Worm (Caenorhabditis elegans) whole organism, L4/young adult: Measurements from ENCODE around the gene F59E11.5.

Source experiments
- W03F9.2 ChIP-seq: fragments of 150-350 bp; optimal IDR thresholded peaks from 2 replicates; lab custom pipeline; 2014; ENCODE audit warnings: missing biosample characterization, missing genetic modification characterization
- dao-5 ChIP-seq: sonication (generic microtip); optimal IDR thresholded peaks from 2 replicates; lab custom pipeline; 2016; ENCODE audit warnings: missing genotype, missing genetic modification characterization, moderate library complexity, missing compliant biosample characterization
- him-1 ChIP-seq: sonication (generic microtip); optimal IDR thresholded peaks from 2 replicates; lab custom pipeline; 2016; ENCODE audit warnings: missing genotype, missing genetic modification reagents, missing genetic modification characterization, missing compliant biosample characterization

DNA sequence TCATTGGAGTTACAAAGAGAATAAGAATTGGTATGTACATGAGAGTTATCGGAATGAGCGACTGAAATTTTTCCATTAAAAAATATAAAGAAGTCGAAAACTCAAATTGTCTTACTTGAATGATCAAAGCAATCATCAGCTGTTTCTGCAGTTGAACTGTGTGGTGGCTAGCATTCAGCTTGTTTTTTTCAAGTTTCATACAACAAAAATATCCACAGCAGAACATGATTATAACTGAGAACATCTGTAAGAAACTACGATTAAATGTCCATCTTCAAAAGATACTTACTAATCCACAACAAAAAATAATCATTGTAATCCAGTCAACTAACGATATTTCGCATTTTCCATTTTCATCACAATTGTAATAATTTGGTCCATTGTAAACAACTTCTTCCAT lies 10.1 kb upstream of the F59E11.5 start:
- TF ChIP-seq dao-5 (tag; lab: Kevin White, UChicago) (no peak), him-1 (tag; lab: Kevin White, UChicago) (no peak), W03F9.2 (tag; lab: Kevin White, UChicago) (no peak)
